Worm (Caenorhabditis elegans) whole organism, early embryonic: Measurements from ENCODE around the gene hpo-34.

Experiments used
- B0310.2 ChIP-seq: sonication (generic microtip); optimal IDR thresholded peaks from 2 replicates; lab custom pipeline; 2016; ENCODE audit warnings: mild to moderate bottlenecking, missing genetic modification characterization, missing compliant biosample characterization
- F13C5.2 ChIP-seq: sonication (generic microtip); optimal IDR thresholded peaks from 2 replicates; lab custom pipeline; 2017; ENCODE audit warnings: mild to moderate bottlenecking, missing genetic modification characterization, inconsistent platforms, missing compliant biosample characterization
- aly-1 ChIP-seq: sonication (generic microtip); optimal IDR thresholded peaks from 2 replicates; lab custom pipeline; 2016; ENCODE audit warnings: missing genetic modification characterization, missing compliant biosample characterization
- ama-1 ChIP-seq: fragments of 150-350 bp; optimal IDR thresholded peaks from 2 replicates; lab custom pipeline; 2014
- ceh-13 ChIP-seq: fragments of 200-800 bp; sonication (Bioruptor generic); optimal IDR thresholded peaks from 2 replicates; lab custom pipeline; 2018; ENCODE audit warnings: mild to moderate bottlenecking, missing genetic modification characterization, missing compliant biosample characterization
- ceh-36 ChIP-seq: sonication (generic microtip); optimal IDR thresholded peaks from 2 replicates; lab custom pipeline; 2016; ENCODE audit warnings: missing genetic modification characterization, inconsistent platforms, missing compliant biosample characterization
- ets-7 ChIP-seq: sonication (generic microtip); optimal IDR thresholded peaks from 2 replicates; lab custom pipeline; 2016; ENCODE audit warnings: missing genotype, missing genetic modification characterization, missing compliant biosample characterization
- flt-1 ChIP-seq: fragments of 200-800 bp; sonication (Bioruptor generic); IDR thresholded peaks from 2 replicates; pipeline ENCODE4 v1.3.6; 2022; ENCODE audit warnings: missing genetic modification characterization, missing compliant biosample characterization
- hmbx-1 ChIP-seq: sonication (generic microtip); optimal IDR thresholded peaks from 2 replicates; lab custom pipeline; 2016; ENCODE audit warnings: mild to moderate bottlenecking, missing genetic modification characterization, missing compliant biosample characterization
- hmg-4 ChIP-seq: fragments of 200-800 bp; sonication (Bioruptor generic); optimal IDR thresholded peaks from 2 replicates; lab custom pipeline; 2018; ENCODE audit warnings: mild to moderate bottlenecking, missing genetic modification characterization, missing compliant biosample characterization
- hnd-1 ChIP-seq: sonication (generic microtip); optimal IDR thresholded peaks from 2 replicates; lab custom pipeline; 2016; ENCODE audit warnings: missing genetic modification characterization, missing compliant biosample characterization
- pes-1 ChIP-seq: fragments of 200-800 bp; sonication (Bioruptor generic); IDR thresholded peaks from 2 replicates; pipeline ENCODE4 v1.3.6; 2022; ENCODE audit warnings: missing genetic modification reagents, missing genetic modification characterization, missing compliant biosample characterization
- scrt-1 ChIP-seq: fragments of 200-800 bp; sonication (Bioruptor generic); IDR thresholded peaks from 2 replicates; pipeline ENCODE4 v1.3.6; 2022; ENCODE audit warnings: missing genetic modification characterization, missing compliant biosample characterization
- sea-1 ChIP-seq: fragments of 200-800 bp; sonication (Bioruptor generic); conservative IDR thresholded peaks from 2 replicates; pipeline ENCODE4 v1.3.6; 2022; ENCODE audit warnings: missing genetic modification characterization, missing compliant biosample characterization
- tbx-11 ChIP-seq: fragments of 200-800 bp; sonication (Bioruptor generic); IDR thresholded peaks from 2 replicates; pipeline ENCODE4 v1.3.6; 2022; ENCODE audit warnings: missing genetic modification characterization, missing compliant biosample characterization
- tbx-37 ChIP-seq: fragments of 200-800 bp; sonication (Bioruptor generic); conservative IDR thresholded peaks from 2 replicates; pipeline ENCODE4 v1.3.6; 2022; ENCODE audit warnings: missing genetic modification reagents, missing genetic modification characterization, missing compliant biosample characterization
- tra-4 ChIP-seq: sonication (generic microtip); optimal IDR thresholded peaks from 2 replicates; lab custom pipeline; 2017; ENCODE audit warnings: missing genetic modification characterization, missing compliant biosample characterization

The hpo-34 gene

ce11 chrX:11546445-11547275 is 27.8 kb upstream of the hpo-34 start, which contains the start of gene selt-1.1:
Gene selt-1.1, minus strand, starts transcription at chrX:11546495.
- TF ChIP-seq tra-4 (no peak), B0310.2 (no peak), pes-1 (GFP tag; lab: Robert Waterston, UW) (no peak), ceh-36 (tag; lab: Kevin White, UChicago) (no peak), ets-7 (tag; lab: Kevin White, UChicago) (no peak), scrt-1 (no peak), ceh-13 (no peak), tbx-11 (GFP tag; lab: Robert Waterston, UW) (no peak), hmg-4 (peak; percentile 76), hnd-1 (no peak), flt-1 (GFP tag; lab: Robert Waterston, UW) (no peak), tbx-37 (GFP tag; lab: Robert Waterston, UW) (no peak), ama-1 (lab: Kevin White, UChicago) (no peak), aly-1 (peak; percentile 37), F13C5.2 (tag; lab: Kevin White, UChicago) (peak; percentile 21), sea-1 (GFP tag; lab: Robert Waterston, UW) (0 out of 2 replicates have a peak, but pooled peaks have one; percentile 52), hmbx-1 (tag; lab: Kevin White, UChicago) (no peak)

ce11 chrX:11541690-11542089 is 22.8 kb upstream of the hpo-34 start:
- TF ChIP-seq tbx-37 (GFP tag; lab: Robert Waterston, UW) (no peak), ceh-13 (no peak), F13C5.2 (tag; lab: Kevin White, UChicago) (no peak), pes-1 (GFP tag; lab: Robert Waterston, UW) (no peak), B0310.2 (no peak), aly-1 (no peak), ama-1 (lab: Kevin White, UChicago) (no peak), hmbx-1 (tag; lab: Kevin White, UChicago) (no peak), flt-1 (GFP tag; lab: Robert Waterston, UW) (no peak), tbx-11 (GFP tag; lab: Robert Waterston, UW) (no peak), hnd-1 (no peak), scrt-1 (no peak), ets-7 (tag; lab: Kevin White, UChicago) (no peak), ceh-36 (tag; lab: Kevin White, UChicago) (no peak), tra-4 (no peak)

ce11 chrX:11537240-11537764 is 18.4 kb upstream of the hpo-34 start, which contains the start of gene gcp-2.2:
Gene gcp-2.2, plus strand, starts transcription at chrX:11537714.
- TF ChIP-seq ets-7 (tag; lab: Kevin White, UChicago) (no peak), pes-1 (GFP tag; lab: Robert Waterston, UW) (no peak), ama-1 (lab: Kevin White, UChicago) (no peak), tbx-11 (GFP tag; lab: Robert Waterston, UW) (no peak), flt-1 (GFP tag; lab: Robert Waterston, UW) (no peak), hmbx-1 (tag; lab: Kevin White, UChicago) (no peak), B0310.2 (no peak), hmg-4 (no peak), tbx-37 (GFP tag; lab: Robert Waterston, UW) (no peak), F13C5.2 (tag; lab: Kevin White, UChicago) (no peak), ceh-13 (no peak), aly-1 (no peak), tra-4 (no peak)

- TF ChIP-seq B0310.2: no peak
- no peak for TF ChIP-seq sea-1 (GFP tag; lab: Robert Waterston, UW)
- no peak for TF ChIP-seq ceh-13
- TF ChIP-seq F13C5.2 (tag; lab: Kevin White, UChicago): no peak
- TF ChIP-seq tbx-37 (GFP tag; lab: Robert Waterston, UW): no peak
- no peak for TF ChIP-seq flt-1 (GFP tag; lab: Robert Waterston, UW)
These were observed 17.5 kb upstream of the hpo-34 start, which contains the start of gene C35C5.9 for ce11 chrX:11536408-11536807. Gene C35C5.9, plus strand, starts transcription at chrX:11536568.

ce11 chrX:11534443-11534842 is 15.6 kb upstream of the hpo-34 start:
- no peak for TF ChIP-seq tbx-11 (GFP tag; lab: Robert Waterston, UW)
- TF ChIP-seq tbx-37 (GFP tag; lab: Robert Waterston, UW): no peak
- TF ChIP-seq hmg-4: no peak
- TF ChIP-seq aly-1: no peak
- no peak for TF ChIP-seq scrt-1
- no peak for TF ChIP-seq B0310.2
- TF ChIP-seq F13C5.2 (tag; lab: Kevin White, UChicago): no peak
- no peak for TF ChIP-seq hmbx-1 (tag; lab: Kevin White, UChicago)
- TF ChIP-seq ceh-36 (tag; lab: Kevin White, UChicago): no peak
- no peak for TF ChIP-seq ets-7 (tag; lab: Kevin White, UChicago)
- no peak for TF ChIP-seq ama-1 (lab: Kevin White, UChicago)
- no peak for TF ChIP-seq pes-1 (GFP tag; lab: Robert Waterston, UW)
- TF ChIP-seq flt-1 (GFP tag; lab: Robert Waterston, UW): no peak
- no peak for TF ChIP-seq ceh-13
- no peak for TF ChIP-seq sea-1 (GFP tag; lab: Robert Waterston, UW)
- no peak for TF ChIP-seq hnd-1
- TF ChIP-seq tra-4: no peak

ce11 chrX:11533543-11534003 is 14.7 kb upstream of the hpo-34 start, which contains the start of gene C35C5.8:
Gene C35C5.8, plus strand, starts transcription at chrX:11533593.
- TF ChIP-seq pes-1 (GFP tag; lab: Robert Waterston, UW) (no peak), tra-4 (no peak), ets-7 (tag; lab: Kevin White, UChicago) (no peak), hmbx-1 (tag; lab: Kevin White, UChicago) (no peak), hmg-4 (no peak), sea-1 (GFP tag; lab: Robert Waterston, UW) (no peak), tbx-11 (GFP tag; lab: Robert Waterston, UW) (no peak), ceh-13 (no peak), F13C5.2 (tag; lab: Kevin White, UChicago) (no peak), ama-1 (lab: Kevin White, UChicago) (no peak), B0310.2 (no peak), tbx-37 (GFP tag; lab: Robert Waterston, UW) (no peak), hnd-1 (no peak), flt-1 (GFP tag; lab: Robert Waterston, UW) (no peak), ceh-36 (tag; lab: Kevin White, UChicago) (no peak), scrt-1 (no peak)
